Worm (Caenorhabditis elegans) whole organism, L3 larva: ENCODE results near the gene W08G11.5.

ENCODE experiments used
- R02D3.7 ChIP-seq: fragments of 150-350 bp; optimal IDR thresholded peaks from 2 replicates; lab custom pipeline; 2014; ENCODE audit warnings: missing biosample characterization, missing genetic modification characterization
- ZK546.5 ChIP-seq: sonication (generic microtip); optimal IDR thresholded peaks from 2 replicates; lab custom pipeline; 2017; ENCODE audit warnings: missing biosample characterization, missing genetic modification characterization
- aly-2 ChIP-seq: fragments of 150-350 bp; optimal IDR thresholded peaks from 2 replicates; lab custom pipeline; 2014; ENCODE audit warnings: missing biosample characterization, missing genetic modification characterization
- ceh-16 ChIP-seq: sonication (generic microtip); optimal IDR thresholded peaks from 2 replicates; lab custom pipeline; 2017; ENCODE audit warnings: missing biosample characterization, missing genetic modification characterization
- egl-27 ChIP-seq: sonication (generic microtip); optimal IDR thresholded peaks from 4 replicates; lab custom pipeline; 2017; ENCODE audit warnings: missing biosample characterization, missing genetic modification reagents, missing genetic modification characterization
- elt-1 ChIP-seq: fragments of 150-350 bp; optimal IDR thresholded peaks from 2 replicates; lab custom pipeline; 2014; ENCODE audit warnings: missing biosample characterization, missing genetic modification characterization
- fkh-2 ChIP-seq: fragments of 150-350 bp; optimal IDR thresholded peaks from 2 replicates; lab custom pipeline; 2014; ENCODE audit warnings: missing biosample characterization, missing genetic modification reagents, missing genetic modification characterization
- mdl-1 ChIP-seq: fragments of 150-350 bp; optimal IDR thresholded peaks from 2 replicates; lab custom pipeline; 2014; ENCODE audit warnings: missing biosample characterization, missing genetic modification characterization
- nhr-11 ChIP-seq: fragments of 150-350 bp; optimal IDR thresholded peaks from 2 replicates; lab custom pipeline; 2014; ENCODE audit warnings: missing biosample characterization, missing genetic modification characterization
- nhr-28 ChIP-seq: fragments of 150-350 bp; optimal IDR thresholded peaks from 2 replicates; lab custom pipeline; 2014; ENCODE audit warnings: missing biosample characterization, missing genetic modification characterization
- nhr-77 ChIP-seq: fragments of 150-350 bp; optimal IDR thresholded peaks from 2 replicates; lab custom pipeline; 2014; ENCODE audit warnings: missing biosample characterization, missing genetic modification characterization
- pha-4 ChIP-seq: fragments of 150-350 bp; optimal IDR thresholded peaks from 2 replicates; lab custom pipeline; 2014; ENCODE audit warnings: missing biosample characterization, missing genetic modification reagents, missing genetic modification characterization
- unc-39 ChIP-seq: sonication (generic microtip); optimal IDR thresholded peaks from 4 replicates; lab custom pipeline; 2017; ENCODE audit warnings: missing biosample characterization, missing genetic modification characterization
- ztf-11 ChIP-seq: fragments of 150-350 bp; optimal IDR thresholded peaks from 2 replicates; lab custom pipeline; 2014; ENCODE audit warnings: missing biosample characterization, missing genetic modification characterization

DNA sequence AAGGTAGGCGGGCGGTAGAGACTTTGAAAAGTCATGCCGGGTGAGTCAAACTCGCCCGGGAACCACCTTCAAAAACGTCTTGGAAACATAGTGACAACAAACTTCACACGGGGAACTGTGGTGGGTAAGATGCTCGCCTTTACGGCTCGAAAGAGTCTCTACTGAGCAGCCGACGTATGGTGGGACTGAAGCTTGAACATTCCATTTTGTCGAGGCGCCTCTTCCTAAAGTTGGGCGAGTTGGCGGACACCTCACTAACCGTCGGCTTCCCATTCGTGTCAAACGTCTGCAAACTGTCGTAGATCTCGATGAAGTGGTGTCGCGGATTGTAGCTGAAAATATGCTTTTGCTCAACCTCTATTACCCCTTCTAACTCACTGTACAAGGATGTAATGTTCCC is 36.6 kb upstream of the W08G11.5 start:
- no peak for TF ChIP-seq mdl-1
- no peak for TF ChIP-seq nhr-77
- TF ChIP-seq nhr-11 (tag; lab: Kevin White, UChicago): no peak
- no peak for TF ChIP-seq pha-4 (tag; lab: Kevin White, UChicago)
- no peak for TF ChIP-seq unc-39
- TF ChIP-seq R02D3.7: no peak
- no peak for TF ChIP-seq nhr-28
- no peak for TF ChIP-seq aly-2 (tag; lab: Kevin White, UChicago)
- no peak for TF ChIP-seq fkh-2 (tag; lab: Kevin White, UChicago)
- no peak for TF ChIP-seq ZK546.5 (tag; lab: Kevin White, UChicago)
- no peak for TF ChIP-seq ztf-11
- no peak for TF ChIP-seq elt-1
- TF ChIP-seq egl-27 (tag; lab: Kevin White, UChicago): no peak
- no peak for TF ChIP-seq ceh-16 (tag; lab: Kevin White, UChicago)
